Worm (Caenorhabditis elegans): ENCODE data around the gene C27F2.4.

C27F2.4 gene

ce11 chrIII:4960204-4960603 is at the start of gene C27F2.4:
Gene C27F2.4, minus strand, starts transcription at chrIII:4960304.
- no peak for TF ChIP-seq fkh-6 (tag; optimal IDR thresholded peaks at IDR 0.05)
- TF ChIP-seq mec-3 (tag; optimal IDR thresholded peaks at IDR 0.05; ENCODE audit: borderline replicate concordance) = no peak
- TF ChIP-seq unc-3 (GFP tag; conservative IDR thresholded peaks at IDR 0.05) = no peak
- no peak for TF ChIP-seq unc-3 (tag; optimal IDR thresholded peaks at IDR 0.05)
- no peak for TF ChIP-seq odd-2 (tag; optimal IDR thresholded peaks at IDR 0.05)
- TF ChIP-seq ceh-6 (GFP tag; optimal IDR thresholded peaks at IDR 0.05) = no peak
- no peak for TF ChIP-seq dve-1 (tag; optimal IDR thresholded peaks at IDR 0.05)
- no peak for TF ChIP-seq sox-2 (GFP tag; IDR thresholded peaks at IDR 0.05)
- TF ChIP-seq che-1 (tag; optimal IDR thresholded peaks at IDR 0.05) = no peak
- no peak for TF ChIP-seq ceh-14 (tag; optimal IDR thresholded peaks at IDR 0.05)
- TF ChIP-seq pax-1 (tag; optimal IDR thresholded peaks at IDR 0.05) = no peak
- TF ChIP-seq fkh-10 (GFP tag; optimal IDR thresholded peaks at IDR 0.05) = no peak
- no peak for TF ChIP-seq F13H6.1 (tag; optimal IDR thresholded peaks at IDR 0.05)
- TF ChIP-seq dmd-4 (tag; optimal IDR thresholded peaks at IDR 0.05; ENCODE audit: borderline replicate concordance) = no peak
- TF ChIP-seq ceh-18 (tag; optimal IDR thresholded peaks at IDR 0.05) = no peak

- TF ChIP-seq pax-1 (tag; optimal IDR thresholded peaks at IDR 0.05) (no peak), rnt-1 (tag; optimal IDR thresholded peaks at IDR 0.05) (no peak), dmd-4 (tag; optimal IDR thresholded peaks at IDR 0.05; ENCODE audit: borderline replicate concordance) (no peak), ceh-9 (tag; optimal IDR thresholded peaks at IDR 0.05) (no peak), hlh-30 (tag; optimal IDR thresholded peaks at IDR 0.05; ENCODE audit: insufficient read depth) (no peak), T23F11.4 (GFP tag; optimal IDR thresholded peaks at IDR 0.05) (no peak), fkh-6 (tag; optimal IDR thresholded peaks at IDR 0.05) (no peak), ref-2 (tag; optimal IDR thresholded peaks at IDR 0.05) (no peak), ceh-19 (GFP tag; optimal IDR thresholded peaks at IDR 0.05) (no peak), ceh-31 (tag; optimal IDR thresholded peaks at IDR 0.05) (no peak), ets-4 (tag; optimal IDR thresholded peaks at IDR 0.05) (no peak), C38D4.7 (GFP tag; optimal IDR thresholded peaks at IDR 0.05) (no peak), fax-1 (tag; optimal IDR thresholded peaks at IDR 0.05) (no peak), ceh-22 (tag; optimal IDR thresholded peaks at IDR 0.05) (no peak), ceh-45 (GFP tag; IDR thresholded peaks at IDR 0.05) (no peak), nfya-1 (tag; optimal IDR thresholded peaks at IDR 0.05) (no peak), ceh-14 (tag; optimal IDR thresholded peaks at IDR 0.05) (no peak), pha-4 (tag; optimal IDR thresholded peaks at IDR 0.05) (no peak)
Observed at ce11 chrIII:5008730-5009129, 48.6 kb upstream of the C27F2.4 start, which contains the start of gene R144.11. Gene R144.11, minus strand, starts transcription at chrIII:5008830.

ce11 chrIII:5006881-5007280 is 46.8 kb upstream of the C27F2.4 start, which contains the start of gene R144.12:
Gene R144.12, minus strand, starts transcription at chrIII:5006981.
- no peak for TF ChIP-seq fax-1 (tag; optimal IDR thresholded peaks at IDR 0.05)
- no peak for TF ChIP-seq hlh-13 (GFP tag; optimal IDR thresholded peaks at IDR 0.05)
- no peak for TF ChIP-seq K09A11.1 (tag; optimal IDR thresholded peaks at IDR 0.05; ENCODE audit: insufficient read depth)
- no peak for TF ChIP-seq pag-3 (tag; optimal IDR thresholded peaks at IDR 0.05; ENCODE audit: borderline replicate concordance)
- no peak for TF ChIP-seq fkh-6 (tag; optimal IDR thresholded peaks at IDR 0.05)
- TF ChIP-seq unc-55 (GFP tag; optimal IDR thresholded peaks at IDR 0.05) = no peak
- no peak for TF ChIP-seq nhr-232 (tag; optimal IDR thresholded peaks at IDR 0.05)
- no peak for TF ChIP-seq ahr-1 (tag; optimal IDR thresholded peaks at IDR 0.05)
- no peak for TF ChIP-seq pha-4 (tag; optimal IDR thresholded peaks at IDR 0.05)
- no peak for TF ChIP-seq sdc-2 (tag; optimal IDR thresholded peaks at IDR 0.05)
- TF ChIP-seq unc-86 (tag; optimal IDR thresholded peaks at IDR 0.05) = no peak
- TF ChIP-seq ceh-24 (tag; optimal IDR thresholded peaks at IDR 0.05) = no peak
- TF ChIP-seq pha-2 (tag; optimal IDR thresholded peaks at IDR 0.05) = no peak
- TF ChIP-seq sox-4 (tag; optimal IDR thresholded peaks at IDR 0.05) = no peak
- no peak for TF ChIP-seq pqm-1 (tag; optimal IDR thresholded peaks at IDR 0.05)

Measured in whole organism, late embryonic.